Worm (Caenorhabditis elegans) whole organism, L3 larva: Measurements from ENCODE around the gene cya-2.
"Not testable (repeated sequence)": the region's sequence is repeated elsewhere in the genome, so short reads cannot be mapped to it uniquely, and the experiment has no call there.

Experiments
- R02D3.7 ChIP-seq: fragments of 150-350 bp; optimal IDR thresholded peaks from 2 replicates; lab custom pipeline; 2014; ENCODE audit warnings: missing biosample characterization, missing genetic modification characterization
- fkh-10 ChIP-seq: sonication (generic microtip); optimal IDR thresholded peaks from 2 replicates; lab custom pipeline; 2017; ENCODE audit warnings: missing biosample characterization, missing genetic modification reagents, missing genetic modification characterization
- fos-1 ChIP-seq: fragments of 150-350 bp; optimal IDR thresholded peaks from 2 replicates; lab custom pipeline; 2014; ENCODE audit warnings: missing biosample characterization, missing genetic modification characterization
- mdl-1 ChIP-seq: fragments of 150-350 bp; optimal IDR thresholded peaks from 2 replicates; lab custom pipeline; 2014; ENCODE audit warnings: missing biosample characterization, missing genetic modification characterization
- nhr-12 ChIP-seq: fragments of 150-350 bp; optimal IDR thresholded peaks from 2 replicates; lab custom pipeline; 2014; ENCODE audit warnings: missing biosample characterization, missing genetic modification characterization
- nhr-25 ChIP-seq: sonication (generic microtip); optimal IDR thresholded peaks from 2 replicates; lab custom pipeline; 2017; ENCODE audit warnings: missing biosample characterization, missing genetic modification characterization
- nhr-76 ChIP-seq: fragments of 150-350 bp; sonication (generic microtip); optimal IDR thresholded peaks from 5 replicates; lab custom pipeline; 2014; ENCODE audit warnings: missing biosample characterization, missing genetic modification characterization
- pha-4 ChIP-seq: fragments of 150-350 bp; optimal IDR thresholded peaks from 2 replicates; lab custom pipeline; 2014; ENCODE audit warnings: missing biosample characterization, missing genetic modification reagents, missing genetic modification characterization
- unc-39 ChIP-seq: sonication (generic microtip); optimal IDR thresholded peaks from 4 replicates; lab custom pipeline; 2017; ENCODE audit warnings: missing biosample characterization, missing genetic modification characterization

DNA sequence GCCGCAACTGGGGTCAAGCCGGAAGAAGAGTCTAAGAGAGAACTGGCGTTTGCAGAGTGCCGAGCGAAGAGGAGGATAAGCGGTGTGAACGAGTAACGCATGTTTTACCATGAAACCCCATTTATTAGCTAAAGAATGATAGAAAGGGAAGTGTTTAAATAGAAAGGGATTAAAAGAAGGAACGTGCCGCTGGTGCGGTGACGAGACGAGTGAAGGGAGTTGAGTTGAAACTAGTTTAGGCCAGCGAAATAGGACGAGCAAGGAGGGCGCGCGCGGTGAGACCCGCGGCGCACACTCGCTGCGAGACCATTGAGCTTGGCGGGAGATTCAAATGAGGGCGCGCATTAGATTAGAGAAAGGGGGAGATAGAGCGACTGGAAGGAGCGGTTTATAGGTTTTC is 23.1 kb upstream of the cya-2 start, which contains the start of gene math-1:
- not testable (repeated sequence) for TF ChIP-seq nhr-76; nhr-12 (tag; lab: Kevin White, UChicago); nhr-25 (tag; lab: Kevin White, UChicago); fkh-10; pha-4; fos-1; unc-39 (tag; lab: Kevin White, UChicago); mdl-1 (tag; lab: Kevin White, UChicago); R02D3.7 (tag; lab: Kevin White, UChicago)
